Worm (Caenorhabditis elegans): ENCODE measurements around the gene fbxa-165.
A peak's percentile ranks its signal among the peaks of the same experiment; 100 is the strongest.

fbxa-165 gene

DNA sequence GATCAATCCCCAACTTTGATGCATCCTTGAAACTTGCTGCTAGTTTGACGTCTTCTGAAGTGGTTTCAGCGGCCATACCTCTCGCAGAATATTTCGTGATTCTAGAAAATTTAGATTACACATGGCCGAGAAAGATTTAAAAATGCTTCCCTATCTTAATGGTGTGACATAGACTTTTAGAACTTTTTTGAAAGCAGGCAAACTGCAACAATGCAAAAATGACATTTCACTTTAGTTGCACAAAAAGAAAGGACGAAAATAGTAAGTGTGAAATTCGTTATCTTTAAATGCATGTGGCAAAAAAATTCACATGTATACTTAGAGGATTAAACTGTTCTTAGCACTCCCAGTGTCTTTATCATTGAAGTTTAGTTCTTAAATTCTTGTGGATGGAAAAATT, 40.9 kb upstream of the fbxa-165 start, which contains the start of gene ZC204.12:
ZC204.12 (minus strand) TSS at position 101 of the 400 bp plus-strand sequence.
- no peak for TF ChIP-seq elt-3 (tag; optimal IDR thresholded peaks at IDR 0.05)
- TF ChIP-seq nhr-76 (tag; optimal IDR thresholded peaks at IDR 0.05): no peak
- TF ChIP-seq mab-5 (tag; optimal IDR thresholded peaks at IDR 0.05): no peak
- no peak for TF ChIP-seq elt-1 (tag; optimal IDR thresholded peaks at IDR 0.05; ENCODE audit: borderline replicate concordance, insufficient read depth)
- TF ChIP-seq bed-3 (GFP tag; optimal IDR thresholded peaks at IDR 0.05): no peak
- no peak for TF ChIP-seq snpc-4 (tag; optimal IDR thresholded peaks at IDR 0.05)
- no peak for TF ChIP-seq unc-39 (tag; optimal IDR thresholded peaks at IDR 0.05)
- TF ChIP-seq pha-4 (tag; optimal IDR thresholded peaks at IDR 0.05): no peak
- no peak for TF ChIP-seq nhr-237 (tag; optimal IDR thresholded peaks at IDR 0.05)
- no peak for TF ChIP-seq unc-120 (tag; optimal IDR thresholded peaks at IDR 0.05; ENCODE audit: poor library complexity, severe bottlenecking)
- no peak for TF ChIP-seq lsy-2 (tag; optimal IDR thresholded peaks at IDR 0.05)
- no peak for TF ChIP-seq nhr-12 (tag; optimal IDR thresholded peaks at IDR 0.05)

- TF ChIP-seq lin-13 (tag; optimal IDR thresholded peaks at IDR 0.05) (no peak), ceh-39 (tag; optimal IDR thresholded peaks at IDR 0.05) (peak; percentile 6)
These were observed 38.6 kb upstream of the fbxa-165 start, which contains the start of gene btb-12 for ce11 chrII:1654917-1655316. btb-12 (plus strand) TSS chrII:1655217.

DNA sequence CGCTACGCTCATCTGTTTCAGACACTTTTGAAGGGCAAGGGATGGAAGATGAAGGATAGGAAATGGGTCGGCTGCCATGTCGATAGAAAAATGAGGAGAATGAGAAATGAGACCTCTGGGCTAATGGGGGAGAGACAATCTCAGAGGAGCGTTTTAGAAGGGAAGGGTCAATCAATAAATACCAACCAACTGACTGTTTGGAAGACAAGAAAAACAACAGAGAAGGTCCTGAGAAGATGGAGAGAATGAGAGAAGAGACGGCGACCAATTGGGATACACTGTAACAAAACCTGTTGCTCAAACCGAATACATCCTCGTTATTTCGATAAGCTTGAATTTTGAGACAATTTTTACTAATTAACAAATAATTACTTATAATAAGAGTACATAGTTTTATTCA, 37.1 kb upstream of the fbxa-165 start, which contains the start of gene fbxb-15:
fbxb-15 (minus strand) TSS at position 101 of the 400 bp plus-strand sequence.
- TF ChIP-seq lin-13 (tag; optimal IDR thresholded peaks at IDR 0.05) (no peak), lsy-2 (tag; optimal IDR thresholded peaks at IDR 0.05) (no peak), tbx-8 (GFP tag; optimal IDR thresholded peaks at IDR 0.05) (no peak), sem-2 (GFP tag; optimal IDR thresholded peaks at IDR 0.05) (no peak), drap-1 (GFP tag; optimal IDR thresholded peaks at IDR 0.05) (no peak), M03D4.4 (tag; optimal IDR thresholded peaks at IDR 0.05) (no peak), unc-39 (tag; optimal IDR thresholded peaks at IDR 0.05) (no peak), ceh-83 (GFP tag; optimal IDR thresholded peaks at IDR 0.05) (no peak), ceh-39 (tag; optimal IDR thresholded peaks at IDR 0.05) (no peak), mab-5 (tag; optimal IDR thresholded peaks at IDR 0.05) (no peak), unc-62 (GFP tag; optimal IDR thresholded peaks at IDR 0.05) (no peak), unc-120 (tag; optimal IDR thresholded peaks at IDR 0.05; ENCODE audit: poor library complexity, severe bottlenecking) (no peak), nhr-12 (tag; optimal IDR thresholded peaks at IDR 0.05) (no peak), nhr-2 (tag; optimal IDR thresholded peaks at IDR 0.05) (no peak), flh-1 (GFP tag; optimal IDR thresholded peaks at IDR 0.05) (no peak), elt-1 (tag; optimal IDR thresholded peaks at IDR 0.05; ENCODE audit: borderline replicate concordance, insufficient read depth) (no peak), snpc-4 (tag; optimal IDR thresholded peaks at IDR 0.05) (no peak), bed-3 (GFP tag; optimal IDR thresholded peaks at IDR 0.05) (no peak), nhr-76 (tag; optimal IDR thresholded peaks at IDR 0.05) (no peak), ces-1 (GFP tag; optimal IDR thresholded peaks at IDR 0.05) (no peak)

DNA sequence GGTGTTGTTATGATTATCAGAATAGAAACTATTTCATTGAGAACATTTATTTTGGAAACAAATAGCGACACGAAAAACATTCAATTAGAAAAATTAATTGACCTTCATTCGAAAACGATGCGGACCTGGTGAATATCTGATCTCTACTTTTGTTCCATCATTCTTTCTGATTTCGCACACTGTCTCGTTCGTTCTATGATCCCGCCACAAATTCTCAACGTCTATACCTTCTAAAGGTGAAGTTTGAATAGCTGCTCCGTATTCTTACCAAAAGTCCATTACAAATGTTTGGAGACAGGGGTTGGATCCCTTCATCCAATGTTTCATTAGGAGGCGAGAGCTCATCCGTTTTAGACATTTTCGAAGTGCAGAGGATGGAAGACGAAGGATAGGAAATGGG, 35.5 kb upstream of the fbxa-165 start, which contains the start of gene fbxb-16:
fbxb-16 (minus strand) TSS at position 101 of the 400 bp plus-strand sequence.
- TF ChIP-seq M03D4.4 (tag; optimal IDR thresholded peaks at IDR 0.05) (no peak), cnd-1 (tag; optimal IDR thresholded peaks at IDR 0.05) (no peak), tbx-8 (GFP tag; optimal IDR thresholded peaks at IDR 0.05) (no peak)

DNA sequence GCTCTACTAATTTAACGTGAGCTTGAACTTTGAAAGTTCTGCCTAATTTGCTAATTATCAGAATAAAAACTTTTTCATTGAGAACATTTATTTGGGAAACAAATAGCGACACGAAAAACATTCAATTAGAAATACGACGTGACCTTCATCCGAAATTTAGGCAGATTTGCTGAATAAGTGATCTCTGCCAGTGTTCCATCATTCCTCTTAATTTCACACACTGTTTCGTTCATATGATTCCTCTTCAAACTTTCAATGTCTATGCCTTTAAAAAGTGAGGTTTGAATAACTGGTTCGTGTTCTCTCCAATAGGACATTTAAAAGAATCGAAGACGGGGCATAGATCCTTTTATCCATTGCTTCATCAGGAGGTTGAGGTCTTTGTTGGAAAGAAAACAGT, 34.2 kb upstream of the fbxa-165 start, which contains the start of gene fbxb-20:
fbxb-20 (minus strand) TSS at position 101 of the 400 bp plus-strand sequence.
- TF ChIP-seq unc-120 (tag; optimal IDR thresholded peaks at IDR 0.05; ENCODE audit: poor library complexity, severe bottlenecking) (no peak), lsy-2 (tag; optimal IDR thresholded peaks at IDR 0.05) (no peak), nhr-237 (tag; optimal IDR thresholded peaks at IDR 0.05) (no peak), nhr-76 (tag; optimal IDR thresholded peaks at IDR 0.05) (no peak), tbx-8 (GFP tag; optimal IDR thresholded peaks at IDR 0.05) (no peak), lin-32 (GFP tag; optimal IDR thresholded peaks at IDR 0.05) (no peak), nhr-2 (tag; optimal IDR thresholded peaks at IDR 0.05) (no peak), elt-3 (tag; optimal IDR thresholded peaks at IDR 0.05) (no peak), flh-1 (GFP tag; optimal IDR thresholded peaks at IDR 0.05) (no peak), lin-13 (tag; optimal IDR thresholded peaks at IDR 0.05) (no peak), bed-3 (GFP tag; optimal IDR thresholded peaks at IDR 0.05) (no peak), nhr-12 (tag; optimal IDR thresholded peaks at IDR 0.05) (no peak), unc-62 (GFP tag; optimal IDR thresholded peaks at IDR 0.05) (no peak), mls-2 (tag; optimal IDR thresholded peaks at IDR 0.05) (no peak), nhr-28 (tag; optimal IDR thresholded peaks at IDR 0.05) (no peak), sptf-1 (tag; optimal IDR thresholded peaks at IDR 0.05) (no peak), sem-2 (GFP tag; optimal IDR thresholded peaks at IDR 0.05) (no peak), unc-39 (tag; optimal IDR thresholded peaks at IDR 0.05) (no peak)
